Worm (Caenorhabditis elegans) whole organism, L2 larva: ENCODE results near the gene pqn-75.

Experiments
- aly-2 ChIP-seq: fragments of 150-350 bp; optimal IDR thresholded peaks from 2 replicates; lab custom pipeline; 2014; ENCODE audit warnings: missing biosample characterization, missing genetic modification characterization
- elt-3 ChIP-seq: sonication (generic microtip); optimal IDR thresholded peaks from 2 replicates; lab custom pipeline; 2017; ENCODE audit warnings: missing biosample characterization, missing genetic modification characterization
- gmeb-1 ChIP-seq: fragments of 150-350 bp; optimal IDR thresholded peaks from 2 replicates; lab custom pipeline; 2014; ENCODE audit warnings: missing biosample characterization, missing genetic modification characterization
- mab-5 ChIP-seq: fragments of 150-350 bp; optimal IDR thresholded peaks from 2 replicates; lab custom pipeline; 2014; ENCODE audit warnings: missing biosample characterization, missing genetic modification characterization
- nhr-11 ChIP-seq: fragments of 150-350 bp; optimal IDR thresholded peaks from 2 replicates; lab custom pipeline; 2014; ENCODE audit warnings: missing biosample characterization, missing genetic modification characterization
- nhr-12 ChIP-seq: fragments of 150-350 bp; optimal IDR thresholded peaks from 2 replicates; lab custom pipeline; 2014; ENCODE audit warnings: missing biosample characterization, missing genetic modification characterization
- nhr-237 ChIP-seq: fragments of 150-350 bp; optimal IDR thresholded peaks from 2 replicates; lab custom pipeline; 2014; ENCODE audit warnings: missing biosample characterization, missing genetic modification characterization
- nhr-25 ChIP-seq: fragments of 150-350 bp; sonication (generic microtip); optimal IDR thresholded peaks from 3 replicates; lab custom pipeline; 2014; ENCODE audit warnings: missing biosample characterization, missing genetic modification characterization
- unc-39 ChIP-seq: fragments of 150-350 bp; optimal IDR thresholded peaks from 2 replicates; lab custom pipeline; 2014; ENCODE audit warnings: missing biosample characterization, missing genetic modification characterization

ce11 chrIV:4112387-4112786 is 40.3 kb downstream of the pqn-75 start, which contains the start of gene F49F1.14:
- TF ChIP-seq unc-39 = no peak
- no peak for TF ChIP-seq aly-2 (tag; lab: Kevin White, UChicago)
- TF ChIP-seq nhr-237 (tag; lab: Kevin White, UChicago) = no peak
- no peak for TF ChIP-seq nhr-11
- TF ChIP-seq gmeb-1 (tag; lab: Kevin White, UChicago) = no peak
- TF ChIP-seq nhr-25 = no peak
- TF ChIP-seq mab-5 (tag; lab: Kevin White, UChicago) = no peak
- no peak for TF ChIP-seq elt-3 (tag; lab: Kevin White, UChicago)
- TF ChIP-seq nhr-12 (tag; lab: Kevin White, UChicago) = no peak
